Fruit fly (Drosophila melanogaster) whole organism, embryonic: ENCODE data around the gene Tob.

Experiments used
- Abd-B ChIP-seq: fragments of 200-800 bp; sonication (Bioruptor generic); optimal IDR thresholded peaks from 2 replicates; lab custom pipeline; 2018; ENCODE audit warnings: missing biosample characterization, mild to moderate bottlenecking, missing genetic modification characterization, moderate library complexity
- BtbVII ChIP-seq: fragments of 200-800 bp; sonication (Bioruptor generic); optimal IDR thresholded peaks from 3 replicates; lab custom pipeline; 2017; ENCODE audit warnings: missing biosample characterization, mild to moderate bottlenecking, missing genetic modification characterization
- CG10147 ChIP-seq: fragments of 200-800 bp; sonication (Bioruptor generic); optimal IDR thresholded peaks from 2 replicates; lab custom pipeline; 2019; ENCODE audit warnings: missing biosample characterization, mild to moderate bottlenecking, missing genetic modification characterization, moderate library complexity
- CG11695 ChIP-seq: fragments of 200-800 bp; sonication (Bioruptor generic); IDR thresholded peaks from 3 replicates; pipeline ENCODE4 v1.3.6; 2022; ENCODE audit warnings: missing biosample characterization, missing genetic modification characterization
- CG12071 ChIP-seq: fragments of 200-800 bp; sonication (Bioruptor generic); optimal IDR thresholded peaks from 3 replicates; lab custom pipeline; 2018; ENCODE audit warnings: missing biosample characterization, mild to moderate bottlenecking, missing genetic modification characterization
- CG12391 ChIP-seq: fragments of 200-800 bp; sonication (Bioruptor generic); optimal IDR thresholded peaks from 3 replicates; lab custom pipeline; 2018; ENCODE audit warnings: missing biosample characterization, mild to moderate bottlenecking, missing genetic modification characterization, moderate library complexity
- CG13624 ChIP-seq: fragments of 200-800 bp; sonication (Bioruptor generic); optimal IDR thresholded peaks from 2 replicates; lab custom pipeline; 2016; ENCODE audit warnings: missing biosample characterization, missing genetic modification characterization
- CG14965 ChIP-seq: fragments of 200-800 bp; sonication (Bioruptor generic); optimal IDR thresholded peaks from 2 replicates; lab custom pipeline; 2016; ENCODE audit warnings: missing biosample characterization, missing genetic modification characterization, borderline replicate concordance
- CG1647 ChIP-seq: fragments of 200-800 bp; sonication (Bioruptor generic); optimal IDR thresholded peaks from 3 replicates; lab custom pipeline; 2016; ENCODE audit warnings: missing biosample characterization, missing genetic modification characterization
- CG16779 ChIP-seq: fragments of 200-800 bp; sonication (Bioruptor generic); IDR thresholded peaks from 2 replicates; pipeline ENCODE4 v1.3.6; 2022; ENCODE audit warnings: missing biosample characterization, missing genetic modification characterization
- CG16863 ChIP-seq: fragments of 200-800 bp; sonication (Bioruptor generic); optimal IDR thresholded peaks from 3 replicates; lab custom pipeline; 2016; ENCODE audit warnings: missing biosample characterization, missing genetic modification characterization
- CG2712 ChIP-seq: fragments of 200-800 bp; optimal IDR thresholded peaks from 3 replicates; lab custom pipeline; 2019; ENCODE audit warnings: missing biosample characterization, mild to moderate bottlenecking, missing genetic modification characterization, moderate library complexity
- CG2875 ChIP-seq: fragments of 200-800 bp; sonication (Bioruptor generic); optimal IDR thresholded peaks from 2 replicates; lab custom pipeline; 2017; ENCODE audit warnings: missing biosample characterization, mild to moderate bottlenecking, missing genetic modification characterization, missing genetic modification reagents
- CG3065 ChIP-seq: fragments of 200-800 bp; sonication (Bioruptor generic); optimal IDR thresholded peaks from 2 replicates; lab custom pipeline; 2016; ENCODE audit warnings: missing biosample characterization, missing genetic modification characterization
- CG34376 ChIP-seq: fragments of 200-800 bp; sonication (Bioruptor generic); optimal IDR thresholded peaks from 2 replicates; lab custom pipeline; 2018; ENCODE audit warnings: missing biosample characterization, mild to moderate bottlenecking, missing genetic modification characterization
- CG34422 ChIP-seq: fragments of 200-800 bp; sonication (Bioruptor generic); IDR thresholded peaks from 3 replicates; pipeline ENCODE4 v1.3.6; 2022; ENCODE audit warnings: missing biosample characterization, missing genetic modification characterization
- CG3726 ChIP-seq: fragments of 200-800 bp; sonication (Bioruptor generic); IDR thresholded peaks from 3 replicates; pipeline ENCODE4, ENCODE4 v1.3.6; 2022; ENCODE audit warnings: missing biosample characterization, missing genetic modification characterization
- CG43689 ChIP-seq: fragments of 200-800 bp; sonication (Bioruptor generic); IDR thresholded peaks from 2 replicates; pipeline ENCODE4 v1.3.6; 2022; ENCODE audit warnings: missing biosample characterization, missing genetic modification characterization
- CG6683 ChIP-seq: fragments of 200-800 bp; sonication (Bioruptor generic); optimal IDR thresholded peaks from 2 replicates; lab custom pipeline; 2017; ENCODE audit warnings: missing biosample characterization, mild to moderate bottlenecking, missing genetic modification characterization, missing genetic modification reagents
- CG9876 ChIP-seq: fragments of 200-800 bp; sonication (Bioruptor generic); optimal IDR thresholded peaks from 2 replicates; lab custom pipeline; 2016; ENCODE audit warnings: missing biosample characterization, missing genetic modification characterization
- Dbx ChIP-seq: fragments of 200-800 bp; sonication (Bioruptor generic); IDR thresholded peaks from 3 replicates; pipeline ENCODE4 v1.3.6; 2022; ENCODE audit warnings: missing biosample characterization, missing genetic modification characterization
- Eip74EF ChIP-seq, 2 experiments: fragments of 200-800 bp in 1 of 2; fragments of >200 bp in 1 of 2; sonication (Bioruptor generic) in 1 of 2; optimal IDR thresholded peaks; 2 replicates each; lab custom pipeline; 2017 to 2019; ENCODE audit warnings: missing biosample characterization in 2 of 2, missing genetic modification characterization in 2 of 2, mild to moderate bottlenecking in 1 of 2, moderate library complexity in 1 of 2
- Fer2 ChIP-seq: fragments of 200-800 bp; sonication (Bioruptor generic); optimal IDR thresholded peaks from 2 replicates; lab custom pipeline; 2018; ENCODE audit warnings: missing biosample characterization, mild to moderate bottlenecking, missing genetic modification characterization, moderate library complexity
- GATAe ChIP-seq: fragments of 200-800 bp; sonication (Bioruptor generic); conservative IDR thresholded peaks from 2 replicates; pipeline ENCODE4 v1.3.6; 2022; ENCODE audit warnings: missing biosample characterization, missing genetic modification characterization
- Gsc ChIP-seq: fragments of 200-800 bp; sonication (Bioruptor generic); IDR thresholded peaks from 2 replicates; pipeline ENCODE4 v1.3.6; 2022; ENCODE audit warnings: missing biosample characterization, missing genetic modification characterization
- H15 ChIP-seq: fragments of 200-800 bp; sonication (Bioruptor generic); IDR thresholded peaks from 3 replicates; pipeline ENCODE4 v1.3.6; 2022; ENCODE audit warnings: missing biosample characterization, missing genetic modification characterization
- HmgZ ChIP-seq: fragments of 200-800 bp; sonication (Bioruptor generic); optimal IDR thresholded peaks from 2 replicates; lab custom pipeline; 2018; ENCODE audit warnings: missing biosample characterization, mild to moderate bottlenecking, missing genetic modification characterization
- Hr39 ChIP-seq: fragments of >200 bp; optimal IDR thresholded peaks from 2 replicates; lab custom pipeline; 2017
- MTF-1 ChIP-seq: fragments of 200-800 bp; sonication (Bioruptor generic); optimal IDR thresholded peaks from 2 replicates; lab custom pipeline; 2018; ENCODE audit warnings: missing biosample characterization, mild to moderate bottlenecking, missing genetic modification characterization, borderline replicate concordance
- NC2β ChIP-seq: fragments of 200-800 bp; sonication (Bioruptor generic); optimal IDR thresholded peaks from 2 replicates; lab custom pipeline; 2016; ENCODE audit warnings: missing biosample characterization, missing genetic modification characterization
- Optix ChIP-seq: fragments of 200-800 bp; sonication (Bioruptor generic); IDR thresholded peaks from 3 replicates; pipeline ENCODE4 v1.3.6; 2022; ENCODE audit warnings: missing biosample characterization, missing genetic modification characterization
- Pdp1 ChIP-seq, 2 experiments: fragments of 200-800 bp; sonication (Bioruptor generic); optimal IDR thresholded peaks; 3 replicates each; lab custom pipeline; 2016; ENCODE audit warnings: missing biosample characterization in 2 of 2, missing genetic modification characterization in 2 of 2, mild to moderate bottlenecking in 1 of 2, moderate library complexity in 1 of 2
- Rx ChIP-seq: fragments of 200-800 bp; sonication (Bioruptor generic); IDR thresholded peaks from 2 replicates; pipeline ENCODE4 v1.3.6; 2022; ENCODE audit warnings: missing biosample characterization, missing genetic modification characterization
- abd-A ChIP-seq: fragments of 200-800 bp; sonication (Bioruptor generic); optimal IDR thresholded peaks from 3 replicates; lab custom pipeline; 2019; ENCODE audit warnings: missing biosample characterization, mild to moderate bottlenecking, missing genetic modification characterization, moderate library complexity
- amos ChIP-seq: fragments of 200-800 bp; sonication (Bioruptor generic); IDR thresholded peaks from 2 replicates; pipeline ENCODE4 v1.3.6; 2022; ENCODE audit warnings: missing biosample characterization, missing genetic modification characterization; ENCODE audit not compliant: partially characterized antibody
- ato ChIP-seq: fragments of 200-800 bp; sonication (Bioruptor generic); IDR thresholded peaks from 2 replicates; pipeline ENCODE4 v1.3.6; 2022; ENCODE audit warnings: missing biosample characterization, missing genetic modification characterization; ENCODE audit not compliant: partially characterized antibody
- br ChIP-seq: fragments of >200 bp; optimal IDR thresholded peaks from 2 replicates; lab custom pipeline; 2017
- cad ChIP-seq: fragments of >200 bp; optimal IDR thresholded peaks from 2 replicates; lab custom pipeline; 2017; ENCODE audit warnings: missing biosample characterization, missing genetic modification characterization
- cato ChIP-seq: fragments of 200-800 bp; sonication (Bioruptor generic); optimal IDR thresholded peaks from 2 replicates; lab custom pipeline; 2016; ENCODE audit warnings: missing biosample characterization, missing genetic modification characterization, borderline replicate concordance
- dpn ChIP-seq, 2 experiments: fragments of 200-800 bp; sonication (Bioruptor generic); optimal IDR thresholded peaks; 3 replicates each; lab custom pipeline; 2016; ENCODE audit warnings: missing biosample characterization in 2 of 2, missing genetic modification characterization in 2 of 2
- en ChIP-seq: fragments of 200-800 bp; sonication (Bioruptor generic); optimal IDR thresholded peaks from 2 replicates; lab custom pipeline; 2016; ENCODE audit warnings: missing biosample characterization, missing genetic modification characterization
- ind ChIP-seq: fragments of 200-800 bp; sonication (Bioruptor generic); optimal IDR thresholded peaks from 3 replicates; lab custom pipeline; 2016; ENCODE audit warnings: missing biosample characterization, missing genetic modification characterization
- jumu ChIP-seq: fragments of 200-800 bp; sonication (Bioruptor generic); optimal IDR thresholded peaks from 3 replicates; lab custom pipeline; 2016; ENCODE audit warnings: missing biosample characterization, missing genetic modification characterization
- kni ChIP-seq: fragments of 200-800 bp; sonication (Bioruptor generic); optimal IDR thresholded peaks from 3 replicates; lab custom pipeline; 2017; ENCODE audit warnings: mild to moderate bottlenecking, missing biosample characterization, missing genetic modification reagents, missing genetic modification characterization
- nerfin-1 ChIP-seq: fragments of 200-800 bp; sonication (Bioruptor generic); optimal IDR thresholded peaks from 3 replicates; lab custom pipeline; 2019; ENCODE audit warnings: missing biosample characterization, mild to moderate bottlenecking, missing genetic modification characterization, moderate library complexity
- pzg ChIP-seq: fragments of 200-800 bp; sonication (Bioruptor generic); optimal IDR thresholded peaks from 3 replicates; lab custom pipeline; 2018; ENCODE audit warnings: missing biosample characterization, mild to moderate bottlenecking, missing genetic modification characterization, moderate library complexity
- sisA ChIP-seq: fragments of 200-800 bp; sonication (Bioruptor generic); IDR thresholded peaks from 2 replicates; pipeline ENCODE4 v1.3.6; 2022; ENCODE audit warnings: missing biosample characterization, missing genetic modification characterization
- wor ChIP-seq: fragments of 200-800 bp; sonication (Bioruptor generic); IDR thresholded peaks from 2 replicates; pipeline ENCODE4 v1.3.6; 2022; ENCODE audit warnings: missing biosample characterization, missing genetic modification characterization

Tob gene

dm6 chrX:16090179-16091144 lies 833 bp downstream of the Tob start (continued):
- TF ChIP-seq CG34422 (GFP tag; lab: Robert Waterston, UW) (peak; percentile 92), Pdp1 (GFP tag; optimal IDR thresholded peaks at IDR 0.05; lab: Kevin White, UChicago) (peak; percentile 89 to 94), CG12071 (GFP tag; lab: Kevin White, UChicago) (peak; percentile 95), CG14965 (GFP tag; lab: Kevin White, UChicago) (peak; percentile 33), CG12391 (tag; lab: Kevin White, UChicago) (peak; percentile 86), BtbVII (GFP tag; lab: Kevin White, UChicago) (peak; percentile 88), sisA (peak; percentile 89), CG2712 (tag; lab: Kevin White, UChicago) (peak; percentile 78), nerfin-1 (peak; percentile 77), CG1647 (GFP tag; lab: Kevin White, UChicago) (peak; percentile 90), CG34376 (GFP tag; lab: Kevin White, UChicago) (peak; percentile 86), NC2β (GFP tag; lab: Kevin White, UChicago) (peak; percentile 74), GATAe (GFP tag; lab: Robert Waterston, UW) (0 out of 2 replicates have a peak, but pooled peaks have one; percentile 24), Fer2 (peak; percentile 90), jumu (GFP tag; lab: Kevin White, UChicago) (peak; percentile 83), cad (GFP tag; lab: Kevin White, UChicago) (no peak), CG3065 (GFP tag; lab: Kevin White, UChicago) (peak; percentile 62), CG2875 (peak; percentile 77), abd-A (no peak), Gsc (GFP tag; lab: Robert Waterston, UW) (no peak), CG11695 (GFP tag; lab: Robert Waterston, UW) (peak; percentile 87), amos (no peak), Optix (GFP tag; lab: Robert Waterston, UW) (peak; percentile 84), Hr39 (lab: Kevin White, UChicago) (no peak), Eip74EF (GFP tag; optimal IDR thresholded peaks at IDR 0.05; lab: Kevin White, UChicago) (peak in 1 of 2 experiments; percentile 78), kni (GFP tag; lab: Kevin White, UChicago) (peak; percentile 8), cato (GFP tag; lab: Kevin White, UChicago) (peak; percentile 71), Abd-B (GFP tag; lab: Kevin White, UChicago) (peak; percentile 78), CG16863 (GFP tag; lab: Kevin White, UChicago) (peak; percentile 83), dpn (GFP tag; optimal IDR thresholded peaks at IDR 0.05; lab: Kevin White, UChicago) (peak; percentile 92), CG10147 (GFP tag; lab: Kevin White, UChicago) (peak; percentile 87), en (GFP tag; lab: Kevin White, UChicago) (peak; percentile 73), ind (peak; percentile 94), CG16779 (GFP tag; lab: Robert Waterston, UW) (peak; percentile 94), HmgZ (tag; lab: Kevin White, UChicago) (peak; percentile 93), Dbx (GFP tag; lab: Robert Waterston, UW) (peak; percentile 87), wor (GFP tag; lab: Robert Waterston, UW) (peak; percentile 73), ato (GFP tag; lab: Robert Waterston, UW) (no peak), CG13624 (GFP tag; lab: Kevin White, UChicago) (peak; percentile 90), Rx (GFP tag; lab: Robert Waterston, UW) (peak; percentile 86), CG3726 (GFP tag; lab: Robert Waterston, UW) (peak; percentile 76; the same call in 1 of the 3 replicates), CG43689 (GFP tag; lab: Robert Waterston, UW) (peak; percentile 77), H15 (GFP tag; lab: Robert Waterston, UW) (peak; percentile 85), CG6683 (GFP tag; lab: Kevin White, UChicago) (peak; percentile 75), br (lab: Kevin White, UChicago) (no peak), MTF-1 (GFP tag; lab: Kevin White, UChicago) (peak; percentile 79), CG9876 (GFP tag; lab: Kevin White, UChicago) (peak; percentile 67), pzg (peak; percentile 21)
